Fruit fly (Drosophila melanogaster): ENCODE results near the gene CG10214.

- TF ChIP-seq h (optimal IDR thresholded peaks at IDR 0.05), result no peak
- TF ChIP-seq Sin3A (optimal IDR thresholded peaks at IDR 0.05), result no peak
- no peak for TF ChIP-seq insv (optimal IDR thresholded peaks at IDR 0.05)
- no peak for TF ChIP-seq psq (optimal IDR thresholded peaks at IDR 0.05)
Measured at dm6 chr3R:23783961-23784360, 16.7 kb upstream of the CG10214 start.

Measured in Kc167 (cell line).